Worm (Caenorhabditis elegans) whole organism, mixed stage, embryonic: ENCODE measurements around the gene yju-2.

Source experiments
- M03D4.4 ChIP-seq: sonication (generic microtip); optimal IDR thresholded peaks from 2 replicates; lab custom pipeline; 2017; ENCODE audit warnings: mild to moderate bottlenecking, missing genetic modification characterization, missing compliant biosample characterization
- bed-3 ChIP-seq: fragments of 200-800 bp; sonication (Bioruptor generic); optimal IDR thresholded peaks from 3 replicates; lab custom pipeline; 2018; ENCODE audit warnings: mild to moderate bottlenecking, missing genetic modification characterization, moderate library complexity, missing compliant biosample characterization
- blmp-1 ChIP-seq: fragments of 150-350 bp; optimal IDR thresholded peaks from 2 replicates; lab custom pipeline; 2014; ENCODE audit warnings: missing biosample characterization, missing genetic modification characterization
- ceh-39 ChIP-seq: fragments of 150-350 bp; optimal IDR thresholded peaks from 2 replicates; lab custom pipeline; 2014; ENCODE audit warnings: missing biosample characterization, missing genetic modification characterization
- ceh-43 ChIP-seq: fragments of 200-800 bp; sonication (Bioruptor generic); optimal IDR thresholded peaks from 2 replicates; lab custom pipeline; 2018; ENCODE audit warnings: mild to moderate bottlenecking, missing genetic modification characterization, moderate library complexity, missing compliant biosample characterization
- ceh-83 ChIP-seq: fragments of 200-800 bp; sonication (Bioruptor generic); optimal IDR thresholded peaks from 2 replicates; lab custom pipeline; 2018; ENCODE audit warnings: mild to moderate bottlenecking, missing genetic modification characterization, missing compliant biosample characterization
- ces-1 ChIP-seq: fragments of 150-350 bp; optimal IDR thresholded peaks from 2 replicates; lab custom pipeline; 2014; ENCODE audit warnings: missing biosample characterization, missing genetic modification reagents, missing genetic modification characterization
- cnd-1 ChIP-seq: fragments of 200-800 bp; sonication (Bioruptor generic); optimal IDR thresholded peaks from 2 replicates; lab custom pipeline; 2018; ENCODE audit warnings: mild to moderate bottlenecking, missing genetic modification characterization, missing compliant biosample characterization
- drap-1 ChIP-seq: fragments of 200-800 bp; sonication (Bioruptor generic); optimal IDR thresholded peaks from 3 replicates; lab custom pipeline; 2018; ENCODE audit warnings: mild to moderate bottlenecking, missing genetic modification characterization, missing compliant biosample characterization
- elt-1 ChIP-seq: sonication (generic microtip); optimal IDR thresholded peaks from 2 replicates; lab custom pipeline; 2017; ENCODE audit warnings: missing genetic modification characterization, mild to moderate bottlenecking, missing compliant biosample characterization, antibody characterized with exemption, moderate library complexity, borderline replicate concordance; ENCODE audit not compliant: insufficient read depth
- elt-3 ChIP-seq: fragments of 150-350 bp; optimal IDR thresholded peaks from 2 replicates; lab custom pipeline; 2014; ENCODE audit warnings: missing biosample characterization, missing genetic modification characterization
- flh-1 ChIP-seq: fragments of 200-800 bp; sonication (Bioruptor generic); optimal IDR thresholded peaks from 2 replicates; lab custom pipeline; 2018; ENCODE audit warnings: mild to moderate bottlenecking, missing genetic modification characterization, moderate library complexity, missing compliant biosample characterization
- ham-2 ChIP-seq: fragments of 200-800 bp; sonication (Bioruptor generic); optimal IDR thresholded peaks from 2 replicates; lab custom pipeline; 2018; ENCODE audit warnings: mild to moderate bottlenecking, missing genetic modification characterization, missing compliant biosample characterization
- hlh-1 ChIP-seq: fragments of 150-350 bp; optimal IDR thresholded peaks from 2 replicates; lab custom pipeline; 2014; ENCODE audit warnings: missing biosample characterization, missing genetic modification reagents, missing genetic modification characterization
- lin-13 ChIP-seq: fragments of 150-350 bp; optimal IDR thresholded peaks from 2 replicates; lab custom pipeline; 2014; ENCODE audit warnings: missing biosample characterization, missing genetic modification characterization
- lin-32 ChIP-seq: fragments of 200-800 bp; sonication (Bioruptor generic); optimal IDR thresholded peaks from 2 replicates; lab custom pipeline; 2018; ENCODE audit warnings: mild to moderate bottlenecking, missing genetic modification characterization, missing compliant biosample characterization
- lsy-2 ChIP-seq: fragments of 150-350 bp; optimal IDR thresholded peaks from 2 replicates; lab custom pipeline; 2014; ENCODE audit warnings: missing biosample characterization, missing genetic modification characterization
- mab-5 ChIP-seq: fragments of 150-350 bp; optimal IDR thresholded peaks from 2 replicates; lab custom pipeline; 2014; ENCODE audit warnings: missing biosample characterization, missing genetic modification characterization
- mep-1 ChIP-seq: fragments of 150-350 bp; optimal IDR thresholded peaks from 2 replicates; lab custom pipeline; 2017; ENCODE audit warnings: missing biosample characterization, missing genetic modification reagents, missing genetic modification characterization, inconsistent platforms
- mls-2 ChIP-seq: sonication (generic microtip); optimal IDR thresholded peaks from 2 replicates; lab custom pipeline; 2016; ENCODE audit warnings: mild to moderate bottlenecking, missing genetic modification characterization, moderate library complexity, missing compliant biosample characterization
- nhr-12 ChIP-seq: fragments of 150-350 bp; optimal IDR thresholded peaks from 2 replicates; lab custom pipeline; 2014; ENCODE audit warnings: missing biosample characterization, missing genetic modification characterization
- nhr-2 ChIP-seq: fragments of 150-350 bp; optimal IDR thresholded peaks from 2 replicates; lab custom pipeline; 2014; ENCODE audit warnings: missing biosample characterization, missing genetic modification characterization
- nhr-237 ChIP-seq: fragments of 150-350 bp; optimal IDR thresholded peaks from 2 replicates; lab custom pipeline; 2014; ENCODE audit warnings: missing biosample characterization, missing genetic modification characterization
- nhr-28 ChIP-seq: fragments of 150-350 bp; optimal IDR thresholded peaks from 2 replicates; lab custom pipeline; 2014; ENCODE audit warnings: missing biosample characterization, missing genetic modification characterization
- nhr-76 ChIP-seq: sonication (generic microtip); optimal IDR thresholded peaks from 2 replicates; lab custom pipeline; 2017; ENCODE audit warnings: missing biosample characterization, missing genetic modification characterization
- pha-4 ChIP-seq: fragments of 150-350 bp; optimal IDR thresholded peaks from 2 replicates; lab custom pipeline; 2018; ENCODE audit warnings: missing biosample characterization, missing genetic modification reagents, missing genetic modification characterization
- sem-2 ChIP-seq: fragments of 200-800 bp; sonication (Bioruptor generic); optimal IDR thresholded peaks from 2 replicates; lab custom pipeline; 2018; ENCODE audit warnings: mild to moderate bottlenecking, missing genetic modification characterization, missing compliant biosample characterization
- snpc-4 ChIP-seq: fragments of 150-350 bp; optimal IDR thresholded peaks from 2 replicates; lab custom pipeline; 2014; ENCODE audit warnings: missing biosample characterization, missing genetic modification characterization
- sptf-1 ChIP-seq: sonication (generic microtip); optimal IDR thresholded peaks from 2 replicates; lab custom pipeline; 2017; ENCODE audit warnings: mild to moderate bottlenecking, missing genetic modification characterization, moderate library complexity, missing compliant biosample characterization
- tbx-8 ChIP-seq: fragments of 200-800 bp; sonication (Bioruptor generic); optimal IDR thresholded peaks from 2 replicates; lab custom pipeline; 2018; ENCODE audit warnings: mild to moderate bottlenecking, missing genetic modification characterization, moderate library complexity, missing compliant biosample characterization
- unc-120 ChIP-seq: sonication (generic microtip); optimal IDR thresholded peaks from 2 replicates; lab custom pipeline; 2017; ENCODE audit warnings: missing genetic modification characterization, missing compliant biosample characterization; ENCODE audit not compliant: poor library complexity, severe bottlenecking
- unc-39 ChIP-seq: fragments of 150-350 bp; optimal IDR thresholded peaks from 2 replicates; lab custom pipeline; 2014; ENCODE audit warnings: missing biosample characterization, missing genetic modification characterization
- unc-62 ChIP-seq: fragments of 150-350 bp; optimal IDR thresholded peaks from 2 replicates; lab custom pipeline; 2014; ENCODE audit warnings: missing biosample characterization, missing genetic modification reagents, missing genetic modification characterization
- zip-8 ChIP-seq: fragments of 150-350 bp; optimal IDR thresholded peaks from 2 replicates; lab custom pipeline; 2014; ENCODE audit warnings: missing biosample characterization, missing genetic modification characterization
- ztf-11 ChIP-seq: fragments of 150-350 bp; optimal IDR thresholded peaks from 2 replicates; lab custom pipeline; 2014; ENCODE audit warnings: missing biosample characterization, missing genetic modification characterization

yju-2 gene

ce11 chrIII:7152569-7152968 is 31.6 kb upstream of the yju-2 start:
- TF ChIP-seq nhr-12 (tag; lab: Kevin White, UChicago): no peak
- TF ChIP-seq bed-3: no peak
- no peak for TF ChIP-seq sptf-1
- TF ChIP-seq elt-1 (tag; lab: Kevin White, UChicago): no peak
- no peak for TF ChIP-seq snpc-4 (tag; lab: Kevin White, UChicago)
- no peak for TF ChIP-seq unc-39 (tag; lab: Kevin White, UChicago)
- no peak for TF ChIP-seq elt-3 (tag; lab: Kevin White, UChicago)

ce11 chrIII:7153747-7154238 is 30.3 kb upstream of the yju-2 start, which contains the start of gene ogt-1:
ogt-1 (minus strand) TSS chrIII:7153797.
- TF ChIP-seq mep-1 (tag; lab: Kevin White, UChicago) (no peak), elt-1 (tag; lab: Kevin White, UChicago) (no peak), sptf-1 (peak; percentile 9), mab-5 (tag; lab: Kevin White, UChicago) (no peak), tbx-8 (GFP tag; lab: Kevin White, UChicago) (no peak), sem-2 (GFP tag; lab: Kevin White, UChicago) (no peak), ceh-83 (GFP tag; lab: Kevin White, UChicago) (no peak), lin-32 (no peak), pha-4 (tag; lab: Kevin White, UChicago) (peak; percentile 57), hlh-1 (tag; lab: Kevin White, UChicago) (peak; percentile 42), mls-2 (tag; lab: Kevin White, UChicago) (no peak), unc-39 (tag; lab: Kevin White, UChicago) (no peak), ceh-43 (GFP tag; lab: Kevin White, UChicago) (no peak), nhr-237 (tag; lab: Kevin White, UChicago) (peak; percentile 87), blmp-1 (tag; lab: Kevin White, UChicago) (no peak), unc-62 (peak; percentile 76), nhr-76 (tag; lab: Kevin White, UChicago) (no peak), unc-120 (tag; lab: Kevin White, UChicago) (peak; percentile 69), elt-3 (tag; lab: Kevin White, UChicago) (peak; percentile 68), M03D4.4 (tag; lab: Kevin White, UChicago) (no peak), snpc-4 (tag; lab: Kevin White, UChicago) (no peak), lin-13 (no peak), flh-1 (no peak), lsy-2 (peak; percentile 79), drap-1 (GFP tag; lab: Kevin White, UChicago) (no peak), nhr-12 (tag; lab: Kevin White, UChicago) (no peak), nhr-28 (no peak), bed-3 (no peak), zip-8 (tag; lab: Kevin White, UChicago) (no peak), nhr-2 (peak; percentile 31), ztf-11 (tag; lab: Kevin White, UChicago) (no peak), ces-1 (GFP tag; lab: Kevin White, UChicago) (peak; percentile 99), ceh-39 (tag; lab: Kevin White, UChicago) (peak; percentile 42), cnd-1 (tag; lab: Kevin White, UChicago) (no peak), ham-2 (peak; percentile 80)

DNA sequence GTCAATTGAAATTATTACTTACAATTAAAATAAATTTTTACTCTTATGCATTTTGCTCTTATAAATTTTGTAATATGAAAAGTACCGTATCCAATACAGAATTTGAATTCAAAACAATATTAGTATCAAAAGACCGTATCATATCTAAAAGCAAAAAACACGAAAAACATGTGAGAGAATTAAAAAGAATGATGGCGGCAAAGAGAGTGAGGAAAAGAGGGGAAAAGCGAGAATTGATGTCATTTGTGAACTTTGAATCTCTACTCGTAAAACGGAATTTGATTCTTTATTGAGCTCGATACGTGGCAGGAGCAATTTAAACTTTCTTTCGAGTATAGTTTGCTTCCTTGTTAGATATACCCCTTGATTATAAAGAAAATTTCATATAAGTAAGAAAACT is 29.6 kb upstream of the yju-2 start:
- TF ChIP-seq ces-1 (GFP tag; lab: Kevin White, UChicago) (peak; percentile 13), mab-5 (tag; lab: Kevin White, UChicago) (no peak), mep-1 (tag; lab: Kevin White, UChicago) (no peak), ceh-43 (GFP tag; lab: Kevin White, UChicago) (no peak), snpc-4 (tag; lab: Kevin White, UChicago) (no peak), sem-2 (GFP tag; lab: Kevin White, UChicago) (no peak), M03D4.4 (tag; lab: Kevin White, UChicago) (no peak), tbx-8 (GFP tag; lab: Kevin White, UChicago) (no peak)
